Worm (Caenorhabditis elegans) whole organism, young adult: ENCODE measurements around the gene sre-35.

Experiments used
- B0019.2 ChIP-seq: fragments of 200-800 bp; sonication (Bioruptor generic); conservative IDR thresholded peaks from 2 replicates; pipeline ENCODE4 v1.3.6; 2022; ENCODE audit warnings: missing genetic modification reagents, missing genetic modification characterization, missing compliant biosample characterization
- Y53F4B.3 ChIP-seq: fragments of 200-800 bp; sonication (Bioruptor generic); IDR thresholded peaks from 2 replicates; pipeline ENCODE4 v1.3.6; 2022; ENCODE audit warnings: missing genetic modification reagents, missing genetic modification characterization, missing compliant biosample characterization
- Y53G8AR.9 ChIP-seq: fragments of 200-800 bp; sonication (Bioruptor generic); conservative IDR thresholded peaks from 2 replicates; pipeline ENCODE4 v1.3.6; 2022; ENCODE audit warnings: missing genetic modification reagents, missing genetic modification characterization, missing compliant biosample characterization
- lin-40 ChIP-seq: sonication (generic microtip); optimal IDR thresholded peaks from 2 replicates; lab custom pipeline; 2016; ENCODE audit warnings: missing genetic modification characterization, mild to moderate bottlenecking, missing compliant biosample characterization, missing genotype, missing genetic modification reagents
- madf-8 ChIP-seq: fragments of 200-800 bp; sonication (Bioruptor generic); conservative IDR thresholded peaks from 2 replicates; pipeline ENCODE4 v1.3.6; 2022; ENCODE audit warnings: missing genetic modification reagents, missing genetic modification characterization, missing compliant biosample characterization
- repo-1 ChIP-seq: sonication (generic microtip); optimal IDR thresholded peaks from 2 replicates; lab custom pipeline; 2017; ENCODE audit warnings: mild to moderate bottlenecking, missing genetic modification characterization, missing compliant biosample characterization
- unc-62 ChIP-seq: fragments of 150-350 bp; optimal IDR thresholded peaks from 2 replicates; lab custom pipeline; 2014; ENCODE audit warnings: missing biosample characterization, missing genetic modification reagents, missing genetic modification characterization

DNA sequence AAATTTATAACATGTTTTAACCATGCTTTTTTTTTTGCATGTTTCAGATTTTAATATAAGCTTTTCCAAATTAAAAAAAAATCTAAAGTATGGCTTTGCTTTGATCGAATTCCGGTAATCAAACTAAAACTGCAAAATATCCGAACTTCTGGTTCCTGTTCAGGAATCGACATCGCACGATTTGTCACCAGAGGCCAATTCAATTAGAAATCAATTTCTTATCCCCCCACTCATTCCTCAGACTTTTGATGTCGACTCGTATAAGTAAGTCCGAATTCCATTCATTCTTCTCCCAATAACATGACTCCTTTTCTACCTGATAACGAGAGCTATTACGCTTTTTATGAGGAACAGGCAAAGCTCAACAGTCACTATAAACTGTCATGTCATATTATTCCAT is 4.4 kb downstream of the sre-35 start, which contains the start of gene srh-27:
- TF ChIP-seq Y53G8AR.9 (GFP tag; lab: Robert Waterston, UW) (no peak), repo-1 (tag; lab: Kevin White, UChicago) (no peak), madf-8 (GFP tag; lab: Robert Waterston, UW) (no peak), Y53F4B.3 (GFP tag; lab: Robert Waterston, UW) (no peak), unc-62 (GFP tag; lab: Kevin White, UChicago) (no peak), B0019.2 (GFP tag; lab: Robert Waterston, UW) (no peak), lin-40 (no peak)
